Fruit fly (Drosophila melanogaster): Measurements from ENCODE around the gene CG13055.

dm6 chr3L:16215411-16215810, 36.7 kb downstream of the CG13055 start:
- TF ChIP-seq Myc (optimal IDR thresholded peaks at IDR 0.05) (no peak), sage (GFP tag; optimal IDR thresholded peaks at IDR 0.05) (no peak), CG32264 (GFP tag; optimal IDR thresholded peaks at IDR 0.05) (no peak), HLH106 (tag; optimal IDR thresholded peaks at IDR 0.05) (no peak), woc (GFP tag; optimal IDR thresholded peaks at IDR 0.05) (no peak)

Measured in whole organism, wandering third instar larva.